Worm (Caenorhabditis elegans) whole organism, L1 larva: Measurements from ENCODE around the gene tomm-22.
A peak's percentile ranks its signal among the peaks of the same experiment; 100 is the strongest.

Experiments used
- C04F5.9 ChIP-seq: sonication (generic microtip); optimal IDR thresholded peaks from 2 replicates; lab custom pipeline; 2016; ENCODE audit warnings: missing genetic modification characterization, missing compliant biosample characterization
- F16B12.6 ChIP-seq: fragments of 150-350 bp; optimal IDR thresholded peaks from 2 replicates; lab custom pipeline; 2014; ENCODE audit warnings: missing biosample characterization, missing genetic modification characterization
- alr-1 ChIP-seq: fragments of 200-800 bp; sonication (Bioruptor generic); optimal IDR thresholded peaks from 2 replicates; lab custom pipeline; 2018; ENCODE audit warnings: borderline replicate concordance, mild to moderate bottlenecking, missing genetic modification characterization, missing compliant biosample characterization
- blmp-1 ChIP-seq: fragments of 150-350 bp; optimal IDR thresholded peaks from 2 replicates; lab custom pipeline; 2014; ENCODE audit warnings: missing biosample characterization, missing genetic modification characterization
- ceh-82 ChIP-seq, 3 experiments: fragments of 150-350 bp in 1 of 3; sonication (generic microtip) in 2 of 3; optimal IDR thresholded peaks; 2 replicates each; lab custom pipeline; 2014 to 2017; ENCODE audit warnings: missing biosample characterization in 3 of 3, missing genetic modification characterization in 3 of 3
- ceh-88 ChIP-seq: fragments of 200-800 bp; sonication (Bioruptor generic); IDR thresholded peaks from 2 replicates; pipeline ENCODE4 v1.3.6; 2022; ENCODE audit warnings: missing genetic modification characterization, missing compliant biosample characterization
- ceh-90 ChIP-seq: sonication (generic microtip); optimal IDR thresholded peaks from 2 replicates; lab custom pipeline; 2016; ENCODE audit warnings: missing genetic modification characterization, missing compliant biosample characterization
- dsc-1 ChIP-seq: sonication (generic microtip); optimal IDR thresholded peaks from 2 replicates; lab custom pipeline; 2016; ENCODE audit warnings: mild to moderate bottlenecking, missing genetic modification characterization, missing compliant biosample characterization
- efl-1 ChIP-seq, 4 experiments: fragments of 150-350 bp; optimal IDR thresholded peaks in 3 of 4; peaks in 1 of 4; 1 replicate in 1 of 4; 2 replicates in 3 of 4; lab custom pipeline; 2014; ENCODE audit warnings: missing biosample characterization in 2 of 4, missing genetic modification characterization in 2 of 4, missing genetic modification reagents in 2 of 4
- egl-13 ChIP-seq: sonication (generic microtip); optimal IDR thresholded peaks from 2 replicates; lab custom pipeline; 2016; ENCODE audit warnings: missing genotype, missing genetic modification reagents, missing genetic modification characterization, missing compliant biosample characterization
- egl-27 ChIP-seq, 2 experiments: fragments of 150-350 bp in 1 of 2; sonication (generic microtip); optimal IDR thresholded peaks; 3 replicates each; lab custom pipeline; 2017 to 2018; ENCODE audit warnings: missing biosample characterization in 2 of 2, missing genetic modification characterization in 2 of 2, missing genetic modification reagents in 2 of 2
- fkh-8 ChIP-seq: sonication (generic microtip); optimal IDR thresholded peaks from 2 replicates; lab custom pipeline; 2016; ENCODE audit warnings: mild to moderate bottlenecking, missing genetic modification characterization, missing compliant biosample characterization
- grh-1 ChIP-seq: fragments of 200-800 bp; sonication (Bioruptor generic); IDR thresholded peaks from 2 replicates; pipeline ENCODE4 v1.3.6; 2022; ENCODE audit warnings: missing genetic modification reagents, missing genetic modification characterization, missing compliant biosample characterization
- irx-1 ChIP-seq: sonication (generic microtip); optimal IDR thresholded peaks from 2 replicates; lab custom pipeline; 2016; ENCODE audit warnings: missing genetic modification characterization, missing compliant biosample characterization
- lin-14 ChIP-seq: fragments of 200-800 bp; sonication (Bioruptor generic); optimal IDR thresholded peaks from 2 replicates; lab custom pipeline; 2018; ENCODE audit warnings: mild to moderate bottlenecking, missing genetic modification characterization, moderate library complexity, missing compliant biosample characterization
- lin-15B ChIP-seq: fragments of 150-350 bp; sonication (generic microtip); optimal IDR thresholded peaks from 3 replicates; lab custom pipeline; 2014; ENCODE audit warnings: missing biosample characterization, missing genetic modification characterization
- lin-35 ChIP-seq, 2 experiments: fragments of 150-350 bp; optimal IDR thresholded peaks; 2 replicates each; lab custom pipeline; 2014; ENCODE audit warnings: missing biosample characterization in 2 of 2, missing genetic modification characterization in 2 of 2, missing genetic modification reagents in 2 of 2
- lin-39 ChIP-seq: fragments of 150-350 bp; optimal IDR thresholded peaks from 2 replicates; lab custom pipeline; 2014; ENCODE audit warnings: missing biosample characterization, missing genetic modification reagents, missing genetic modification characterization
- lir-3 ChIP-seq: sonication (generic microtip); optimal IDR thresholded peaks from 2 replicates; lab custom pipeline; 2016; ENCODE audit warnings: mild to moderate bottlenecking, missing genetic modification characterization, moderate library complexity, missing compliant biosample characterization; ENCODE audit not compliant: poor library complexity
- mep-1 ChIP-seq: fragments of 150-350 bp; optimal IDR thresholded peaks from 2 replicates; lab custom pipeline; 2014; ENCODE audit warnings: missing biosample characterization, missing genetic modification characterization
- nhr-11 ChIP-seq: fragments of 150-350 bp; optimal IDR thresholded peaks from 2 replicates; lab custom pipeline; 2014; ENCODE audit warnings: missing biosample characterization, missing genetic modification characterization
- nhr-19 ChIP-seq: fragments of 200-800 bp; sonication (Bioruptor generic); conservative IDR thresholded peaks from 2 replicates; pipeline ENCODE4 v1.3.6; 2022; ENCODE audit warnings: missing genetic modification characterization, missing compliant biosample characterization
- nhr-237 ChIP-seq: fragments of 150-350 bp; optimal IDR thresholded peaks from 2 replicates; lab custom pipeline; 2014; ENCODE audit warnings: missing biosample characterization, missing genetic modification characterization
- nhr-28 ChIP-seq: fragments of 150-350 bp; optimal IDR thresholded peaks from 2 replicates; lab custom pipeline; 2014; ENCODE audit warnings: missing biosample characterization, missing genetic modification characterization
- nhr-47 ChIP-seq: sonication (generic microtip); optimal IDR thresholded peaks from 2 replicates; lab custom pipeline; 2016; ENCODE audit warnings: mild to moderate bottlenecking, missing genetic modification characterization, moderate library complexity, missing compliant biosample characterization
- nhr-71 ChIP-seq: sonication (generic microtip); optimal IDR thresholded peaks from 2 replicates; lab custom pipeline; 2016; ENCODE audit warnings: mild to moderate bottlenecking, missing genetic modification characterization, moderate library complexity, missing compliant biosample characterization
- nhr-77 ChIP-seq: fragments of 150-350 bp; optimal IDR thresholded peaks from 2 replicates; lab custom pipeline; 2014; ENCODE audit warnings: missing biosample characterization, missing genetic modification characterization
- nhr-84 ChIP-seq: sonication (generic microtip); optimal IDR thresholded peaks from 2 replicates; lab custom pipeline; 2017; ENCODE audit warnings: missing biosample characterization, missing genetic modification characterization
- nhr-85 ChIP-seq: sonication (generic microtip); peaks from one replicate; lab custom pipeline; 2016; ENCODE audit warnings: missing genetic modification characterization, inconsistent platforms, missing compliant biosample characterization
- nhr-90 ChIP-seq: sonication (generic microtip); optimal IDR thresholded peaks from 2 replicates; lab custom pipeline; 2016; ENCODE audit warnings: mild to moderate bottlenecking, missing genetic modification characterization, missing compliant biosample characterization; ENCODE audit not compliant: poor library complexity
- pax-3 ChIP-seq: fragments of 200-800 bp; sonication (Bioruptor generic); optimal IDR thresholded peaks from 2 replicates; lab custom pipeline; 2018; ENCODE audit warnings: mild to moderate bottlenecking, missing genetic modification characterization, moderate library complexity, missing compliant biosample characterization
- pqm-1 ChIP-seq: sonication (generic microtip); optimal IDR thresholded peaks from 3 replicates; lab custom pipeline; 2017; ENCODE audit warnings: missing biosample characterization, missing genetic modification characterization
- rnt-1 ChIP-seq: sonication (generic microtip); optimal IDR thresholded peaks from 2 replicates; lab custom pipeline; 2016; ENCODE audit warnings: mild to moderate bottlenecking, missing genetic modification characterization, moderate library complexity, missing compliant biosample characterization
- skn-1 ChIP-seq: fragments of 150-350 bp; optimal IDR thresholded peaks from 2 replicates; lab custom pipeline; 2014; ENCODE audit warnings: missing biosample characterization, missing genetic modification characterization
- snu-23 ChIP-seq: sonication (generic microtip); optimal IDR thresholded peaks from 2 replicates; lab custom pipeline; 2016; ENCODE audit warnings: missing genetic modification characterization, missing compliant biosample characterization
- sox-4 ChIP-seq: sonication (generic microtip); optimal IDR thresholded peaks from 2 replicates; lab custom pipeline; 2016; ENCODE audit warnings: missing genetic modification characterization, missing compliant biosample characterization
- sptf-1 ChIP-seq: fragments of 150-350 bp; optimal IDR thresholded peaks from 2 replicates; lab custom pipeline; 2014; ENCODE audit warnings: missing biosample characterization, missing genetic modification characterization
- tbx-2 ChIP-seq: sonication (generic microtip); optimal IDR thresholded peaks from 2 replicates; lab custom pipeline; 2016; ENCODE audit warnings: missing genetic modification characterization, missing compliant biosample characterization
- unc-130 ChIP-seq: fragments of 150-350 bp; optimal IDR thresholded peaks from 2 replicates; lab custom pipeline; 2017; ENCODE audit warnings: missing biosample characterization, missing genetic modification characterization, inconsistent platforms
- unc-62 ChIP-seq: fragments of 150-350 bp; optimal IDR thresholded peaks from 2 replicates; lab custom pipeline; 2014; ENCODE audit warnings: missing biosample characterization, missing genetic modification reagents, missing genetic modification characterization
- unc-86 ChIP-seq: sonication (generic microtip); optimal IDR thresholded peaks from 2 replicates; lab custom pipeline; 2016; ENCODE audit warnings: missing genetic modification characterization, missing compliant biosample characterization
- vab-15 ChIP-seq: sonication (generic microtip); optimal IDR thresholded peaks from 2 replicates; lab custom pipeline; 2017; ENCODE audit warnings: missing genotype, mild to moderate bottlenecking, missing genetic modification characterization, missing compliant biosample characterization
- xbp-1 ChIP-seq: sonication (generic microtip); optimal IDR thresholded peaks from 2 replicates; lab custom pipeline; 2016; ENCODE audit warnings: missing genetic modification characterization, missing compliant biosample characterization
- ztf-11 ChIP-seq, 2 experiments: sonication (generic microtip); optimal IDR thresholded peaks; 2 replicates each; lab custom pipeline; 2016 to 2017; ENCODE audit warnings: missing genetic modification characterization in 2 of 2, missing biosample characterization in 1 of 2, missing compliant biosample characterization in 1 of 2
- ztf-4 ChIP-seq: fragments of 150-350 bp; optimal IDR thresholded peaks from 2 replicates; lab custom pipeline; 2014; ENCODE audit warnings: missing biosample characterization, missing genetic modification characterization

The tomm-22 gene

DNA sequence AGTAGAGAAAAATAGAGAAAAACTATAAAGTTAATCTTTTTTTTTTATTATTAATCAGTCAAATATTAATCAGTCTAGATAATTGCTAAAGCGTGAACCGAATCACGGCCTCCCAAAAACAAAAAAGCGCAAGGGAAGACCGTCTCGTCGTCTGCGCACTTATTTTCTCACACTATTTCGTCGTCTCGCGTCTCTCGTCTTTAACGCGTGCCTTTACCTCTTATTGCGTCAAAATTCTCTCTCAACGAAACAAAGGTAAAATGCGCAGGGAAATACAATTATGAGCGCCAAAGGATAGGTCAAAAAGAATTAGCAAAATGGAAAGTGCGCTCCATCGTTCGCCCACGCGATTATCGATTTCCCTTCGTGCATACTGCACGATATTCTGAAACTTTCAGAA is 35.8 kb upstream of the tomm-22 start (continued):
- TF ChIP-seq vab-15 (no peak), ceh-82 (tag; optimal IDR thresholded peaks at IDR 0.05; lab: Kevin White, UChicago) (peak; percentile 18 to 68 (median 53)), pqm-1 (tag; lab: Kevin White, UChicago) (no peak), nhr-11 (peak; percentile 44), unc-86 (tag; lab: Kevin White, UChicago) (peak; percentile 64), C04F5.9 (tag; lab: Kevin White, UChicago) (peak; percentile 42), unc-62 (GFP tag; lab: Kevin White, UChicago) (no peak), lir-3 (tag; lab: Kevin White, UChicago) (peak; percentile 65), grh-1 (GFP tag; lab: Robert Waterston, UW) (peak; percentile 73), ceh-88 (GFP tag; lab: Robert Waterston, UW) (no peak), nhr-19 (GFP tag; lab: Robert Waterston, UW) (peak; percentile 78), ztf-4 (tag; lab: Kevin White, UChicago) (peak; percentile 19), lin-35 (GFP tag; optimal IDR thresholded peaks at IDR 0.05; lab: Kevin White, UChicago) (peak; percentile 64 to 84), lin-14 (GFP tag; lab: Kevin White, UChicago) (peak; percentile 64), nhr-84 (tag; lab: Kevin White, UChicago) (no peak), F16B12.6 (tag; lab: Kevin White, UChicago) (no peak), mep-1 (tag; lab: Kevin White, UChicago) (no peak), unc-130 (tag; lab: Kevin White, UChicago) (no peak), sptf-1 (no peak), skn-1 (tag; lab: Kevin White, UChicago) (peak; percentile 5), fkh-8 (tag; lab: Kevin White, UChicago) (peak; percentile 47), nhr-85 (tag; lab: Kevin White, UChicago) (peak; percentile 90), sox-4 (tag; lab: Kevin White, UChicago) (peak; percentile 45), lin-39 (tag; lab: Kevin White, UChicago) (peak; percentile 46), nhr-77 (no peak), dsc-1 (peak; percentile 73), ceh-90 (tag; lab: Kevin White, UChicago) (peak; percentile 27), nhr-237 (no peak), nhr-71 (tag; lab: Kevin White, UChicago) (peak; percentile 83), nhr-90 (tag; lab: Kevin White, UChicago) (peak; percentile 84), rnt-1 (tag; lab: Kevin White, UChicago) (peak; percentile 84), egl-27 (tag; optimal IDR thresholded peaks at IDR 0.05; lab: Kevin White, UChicago) (no peak)

DNA sequence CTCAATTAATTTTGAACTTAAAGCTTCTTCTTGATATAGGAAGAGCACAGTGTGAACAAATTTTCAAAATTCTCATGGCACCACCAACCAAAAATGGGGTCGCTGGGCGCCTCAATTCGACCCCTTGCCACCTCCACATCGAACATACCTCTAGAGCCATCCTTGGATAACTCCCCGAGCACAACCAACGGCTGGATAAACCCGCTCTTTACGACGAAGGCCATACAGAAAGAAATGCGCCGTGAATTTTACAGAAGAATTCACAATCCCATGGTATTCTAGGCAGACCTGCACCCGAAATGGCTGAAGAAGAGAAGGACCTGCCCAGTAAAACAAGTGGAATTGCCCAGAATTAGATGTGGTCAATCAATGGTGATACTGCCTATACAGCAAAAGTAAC is 32.4 kb upstream of the tomm-22 start:
- TF ChIP-seq xbp-1 (no peak), nhr-90 (tag; lab: Kevin White, UChicago) (no peak)

DNA sequence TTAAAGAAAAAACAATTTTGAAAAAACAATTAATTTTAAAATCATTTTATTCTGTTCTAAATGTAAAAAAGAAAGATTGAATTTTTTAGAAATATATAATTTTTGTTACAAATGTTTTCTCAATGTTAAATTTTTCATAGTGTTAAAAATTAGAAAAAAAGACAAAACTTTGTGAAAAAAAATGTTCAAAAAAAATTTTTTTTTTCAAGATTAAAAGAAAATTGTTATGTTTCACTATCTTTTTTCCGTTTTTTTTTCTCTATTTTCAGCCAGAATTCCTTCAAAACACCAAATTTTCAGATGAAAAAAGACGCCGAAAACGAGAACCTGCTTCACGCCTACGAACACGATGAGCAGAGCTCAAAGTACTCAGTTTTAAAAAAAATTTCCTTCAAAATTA is 24.8 kb upstream of the tomm-22 start, which contains the start of gene sms-5:
TSS of gene sms-5 (plus strand) at position 301 of the 400 bp plus-strand sequence.
- TF ChIP-seq snu-23 (GFP tag; lab: Kevin White, UChicago) (no peak), fkh-8 (tag; lab: Kevin White, UChicago) (no peak), nhr-28 (tag; lab: Kevin White, UChicago) (no peak), ceh-82 (tag; optimal IDR thresholded peaks at IDR 0.05; lab: Kevin White, UChicago) (no peak)

DNA sequence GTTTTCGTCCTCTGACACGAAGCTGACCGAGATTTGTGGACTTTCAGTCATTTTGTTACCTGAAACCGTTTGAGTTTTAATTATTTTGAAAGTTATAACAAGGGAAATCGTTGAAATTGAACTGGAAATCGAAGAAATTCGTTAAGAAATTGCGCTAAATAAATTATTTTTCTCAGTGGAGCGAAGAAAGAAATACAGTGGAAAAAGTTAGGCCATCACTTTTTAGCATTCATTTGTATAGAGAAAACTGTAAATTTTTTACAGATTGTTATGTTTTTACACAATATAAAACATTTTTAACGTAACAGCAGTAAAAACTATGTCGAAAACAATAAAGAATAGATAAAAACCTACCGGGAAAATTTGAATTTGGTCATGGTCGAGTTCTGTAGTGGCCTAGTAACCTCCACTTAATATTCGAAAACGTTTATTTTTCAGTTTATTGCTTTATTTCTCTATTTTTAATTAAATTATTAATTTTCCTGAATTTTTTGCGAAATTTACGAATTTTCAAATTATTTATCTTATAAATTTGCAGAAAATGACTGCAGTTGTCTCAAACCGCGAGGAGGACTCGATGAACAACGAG is 14.1 kb upstream of the tomm-22 start, which contains the start of the genes gldi-1 and prp-21:
TSS of gene gldi-1 (minus strand) at position 51 of the 589 bp plus-strand sequence.
TSS of gene prp-21 (plus strand) at position 539 of the 589 bp plus-strand sequence.
- peak; percentile 6 for TF ChIP-seq pax-3 (tag; lab: Kevin White, UChicago)
- TF ChIP-seq lin-15B (tag; lab: Kevin White, UChicago), result peak; percentile 49
- TF ChIP-seq efl-1 (optimal IDR thresholded peaks at IDR 0.05; lab: Kevin White, UChicago), result peak; percentile 31 to 42
- TF ChIP-seq efl-1 (GFP tag; optimal IDR thresholded peaks at IDR 0.05 in 1 of 2; lab: Kevin White, UChicago), result peak; percentile 54 to 87
- TF ChIP-seq xbp-1, result peak; percentile 35
- peak; percentile 79 for TF ChIP-seq nhr-85 (tag; lab: Kevin White, UChicago)
- no peak for TF ChIP-seq nhr-47 (tag; lab: Kevin White, UChicago)
- TF ChIP-seq nhr-71 (tag; lab: Kevin White, UChicago), result peak; percentile 57
- TF ChIP-seq lin-35 (GFP tag; optimal IDR thresholded peaks at IDR 0.05; lab: Kevin White, UChicago), result peak; percentile 48 to 51
- TF ChIP-seq egl-13 (tag; lab: Kevin White, UChicago), result peak; percentile 11
- peak; percentile 39 for TF ChIP-seq snu-23 (GFP tag; lab: Kevin White, UChicago)
- peak; percentile 79 for TF ChIP-seq ceh-90 (tag; lab: Kevin White, UChicago)
- no peak for TF ChIP-seq unc-62 (GFP tag; lab: Kevin White, UChicago)
- peak; percentile 37 for TF ChIP-seq tbx-2 (tag; lab: Kevin White, UChicago)
- no peak for TF ChIP-seq blmp-1 (tag; lab: Kevin White, UChicago)
- TF ChIP-seq ceh-88 (GFP tag; lab: Robert Waterston, UW), result no peak
- peak; percentile 74 for TF ChIP-seq irx-1 (tag; lab: Kevin White, UChicago)
- peak in 1 of 2 experiments; percentile 63 for TF ChIP-seq ztf-11 (tag; optimal IDR thresholded peaks at IDR 0.05; lab: Kevin White, UChicago)
- TF ChIP-seq unc-130 (tag; lab: Kevin White, UChicago), result no peak
- no peak for TF ChIP-seq alr-1 (tag; lab: Kevin White, UChicago)
